Fruit fly (Drosophila melanogaster): ENCODE results near the gene CG5196.

Gene CG5196

dm6 chr3R:12402935-12403334 is 5.2 kb upstream of the CG5196 start:
- TF ChIP-seq ss (GFP tag; optimal IDR thresholded peaks at IDR 0.05), result peak; percentile 97 to 98
- peak; percentile 99 for TF ChIP-seq Eip78C (GFP tag)
- peak; percentile 94 for TF ChIP-seq CG6276 (GFP tag; optimal IDR thresholded peaks at IDR 0.05)
- TF ChIP-seq OdsH (GFP tag; optimal IDR thresholded peaks at IDR 0.05), result peak; percentile 95
- TF ChIP-seq acj6 (GFP tag; optimal IDR thresholded peaks at IDR 0.05), result peak; percentile 93
- peak; percentile 94 for TF ChIP-seq Hr39 (GFP tag; optimal IDR thresholded peaks at IDR 0.05)
- peak; percentile 97 for TF ChIP-seq CG34406 (GFP tag; optimal IDR thresholded peaks at IDR 0.05)
- peak in 1 of 2 experiments; percentile 94 for TF ChIP-seq salr (GFP tag; optimal IDR thresholded peaks at IDR 0.05)
- TF ChIP-seq Gug (GFP tag; IDR thresholded peaks at IDR 0.05), result peak; percentile 85
- peak; percentile 93 for TF ChIP-seq Hr4 (GFP tag; optimal IDR thresholded peaks at IDR 0.05)
- TF ChIP-seq dac (GFP tag; optimal IDR thresholded peaks at IDR 0.05), result peak; percentile 86
- peak; percentile 97 for TF ChIP-seq fd85E (GFP tag; optimal IDR thresholded peaks at IDR 0.05)
- peak; percentile 97 for TF ChIP-seq lz (GFP tag; optimal IDR thresholded peaks at IDR 0.05)
- peak; percentile 100 for TF ChIP-seq CG6163 (GFP tag; IDR thresholded peaks at IDR 0.05)
- peak; percentile 92 for TF ChIP-seq Ets21C (GFP tag; optimal IDR thresholded peaks at IDR 0.05)
- TF ChIP-seq cyc (GFP tag; optimal IDR thresholded peaks at IDR 0.05), result peak; percentile 99
- peak; percentile 94 for TF ChIP-seq achi (GFP tag; optimal IDR thresholded peaks at IDR 0.05)
- TF ChIP-seq Hr38 (GFP tag; optimal IDR thresholded peaks at IDR 0.05), result no peak
- TF ChIP-seq CG16779 (tag; optimal IDR thresholded peaks at IDR 0.05), result peak; percentile 92
- TF ChIP-seq Smox (GFP tag; optimal IDR thresholded peaks at IDR 0.05), result peak; percentile 96
- peak; percentile 94 for TF ChIP-seq CG8319 (GFP tag; optimal IDR thresholded peaks at IDR 0.05)
- TF ChIP-seq topi (GFP tag; optimal IDR thresholded peaks at IDR 0.05), result peak; percentile 100
- peak; percentile 92 for TF ChIP-seq CG32006 (GFP tag; optimal IDR thresholded peaks at IDR 0.05)
- TF ChIP-seq Sox102F (GFP tag; optimal IDR thresholded peaks at IDR 0.05), result peak; percentile 98
- TF ChIP-seq CG31627 (GFP tag; optimal IDR thresholded peaks at IDR 0.05), result peak; percentile 96
- TF ChIP-seq CG6808 (GFP tag; optimal IDR thresholded peaks at IDR 0.05), result peak; percentile 95
- TF ChIP-seq fkh (GFP tag; optimal IDR thresholded peaks at IDR 0.05), result peak; percentile 73
- peak; percentile 91 for TF ChIP-seq CG10631 (GFP tag; optimal IDR thresholded peaks at IDR 0.05)
- TF ChIP-seq CG3919 (GFP tag; optimal IDR thresholded peaks at IDR 0.05), result peak; percentile 100
- peak; percentile 95 for TF ChIP-seq vri (GFP tag; optimal IDR thresholded peaks at IDR 0.05)
- TF ChIP-seq CG8632 (GFP tag; optimal IDR thresholded peaks at IDR 0.05), result peak; percentile 97
- peak; percentile 98 for TF ChIP-seq CG7368 (GFP tag; optimal IDR thresholded peaks at IDR 0.05)
- TF ChIP-seq CG11902 (GFP tag; optimal IDR thresholded peaks at IDR 0.05), result peak; percentile 96
- peak; percentile 93 for TF ChIP-seq Blimp-1 (GFP tag; optimal IDR thresholded peaks at IDR 0.05)
- peak; percentile 95 for TF ChIP-seq CG15336 (GFP tag; IDR thresholded peaks at IDR 0.05)
- TF ChIP-seq Eip93F (GFP tag; optimal IDR thresholded peaks at IDR 0.05), result peak; percentile 96
- peak; percentile 96 for TF ChIP-seq CG10669 (GFP tag; optimal IDR thresholded peaks at IDR 0.05)
- TF ChIP-seq CG11762 (GFP tag; optimal IDR thresholded peaks at IDR 0.05; ENCODE audit: insufficient read depth), result peak; percentile 99
- peak; percentile 98 for TF ChIP-seq esn (GFP tag; optimal IDR thresholded peaks at IDR 0.05)
- TF ChIP-seq Sox14 (GFP tag; optimal IDR thresholded peaks at IDR 0.05), result peak; percentile 96
- TF ChIP-seq dsx (GFP tag; optimal IDR thresholded peaks at IDR 0.05; ENCODE audit: poor library complexity, severe bottlenecking), result peak; percentile 98
- TF ChIP-seq pdm3 (GFP tag; optimal IDR thresholded peaks at IDR 0.05), result peak; percentile 93
- peak; percentile 96 for TF ChIP-seq CG6792 (GFP tag; optimal IDR thresholded peaks at IDR 0.05)
- TF ChIP-seq fd59A (GFP tag; optimal IDR thresholded peaks at IDR 0.05), result peak; percentile 91
- peak; percentile 94 for TF ChIP-seq net (GFP tag; optimal IDR thresholded peaks at IDR 0.05)
- TF ChIP-seq Sox15 (GFP tag; optimal IDR thresholded peaks at IDR 0.05), result peak; percentile 90
- peak; percentile 98 for TF ChIP-seq CG3032 (tag; optimal IDR thresholded peaks at IDR 0.05)
- TF ChIP-seq eg (GFP tag; IDR thresholded peaks at IDR 0.05), result peak; percentile 98
- TF ChIP-seq Ets96B (tag; optimal IDR thresholded peaks at IDR 0.05), result peak; percentile 98
- TF ChIP-seq CG1621 (tag; optimal IDR thresholded peaks at IDR 0.05), result peak; percentile 94
- TF ChIP-seq Met (GFP tag; optimal IDR thresholded peaks at IDR 0.05), result peak; percentile 97
- peak; percentile 94 for TF ChIP-seq CG8119 (GFP tag; IDR thresholded peaks at IDR 0.05)

Data from whole organism, prepupa.